Worm (Caenorhabditis elegans) whole organism, mixed stage, embryonic: ENCODE data around the gene mks-1.

Experiments
- ceh-43 ChIP-seq: fragments of 200-800 bp; sonication (Bioruptor generic); optimal IDR thresholded peaks from 2 replicates; lab custom pipeline; 2018; ENCODE audit warnings: mild to moderate bottlenecking, missing genetic modification characterization, moderate library complexity, missing compliant biosample characterization
- elt-3 ChIP-seq: fragments of 150-350 bp; optimal IDR thresholded peaks from 2 replicates; lab custom pipeline; 2014; ENCODE audit warnings: missing biosample characterization, missing genetic modification characterization
- lin-13 ChIP-seq: fragments of 150-350 bp; optimal IDR thresholded peaks from 2 replicates; lab custom pipeline; 2014; ENCODE audit warnings: missing biosample characterization, missing genetic modification characterization
- mep-1 ChIP-seq: fragments of 150-350 bp; optimal IDR thresholded peaks from 2 replicates; lab custom pipeline; 2017; ENCODE audit warnings: missing biosample characterization, missing genetic modification reagents, missing genetic modification characterization, inconsistent platforms
- mls-2 ChIP-seq: sonication (generic microtip); optimal IDR thresholded peaks from 2 replicates; lab custom pipeline; 2016; ENCODE audit warnings: mild to moderate bottlenecking, missing genetic modification characterization, moderate library complexity, missing compliant biosample characterization
- pha-4 ChIP-seq: fragments of 150-350 bp; optimal IDR thresholded peaks from 2 replicates; lab custom pipeline; 2018; ENCODE audit warnings: missing biosample characterization, missing genetic modification reagents, missing genetic modification characterization
- unc-39 ChIP-seq: fragments of 150-350 bp; optimal IDR thresholded peaks from 2 replicates; lab custom pipeline; 2014; ENCODE audit warnings: missing biosample characterization, missing genetic modification characterization

DNA sequence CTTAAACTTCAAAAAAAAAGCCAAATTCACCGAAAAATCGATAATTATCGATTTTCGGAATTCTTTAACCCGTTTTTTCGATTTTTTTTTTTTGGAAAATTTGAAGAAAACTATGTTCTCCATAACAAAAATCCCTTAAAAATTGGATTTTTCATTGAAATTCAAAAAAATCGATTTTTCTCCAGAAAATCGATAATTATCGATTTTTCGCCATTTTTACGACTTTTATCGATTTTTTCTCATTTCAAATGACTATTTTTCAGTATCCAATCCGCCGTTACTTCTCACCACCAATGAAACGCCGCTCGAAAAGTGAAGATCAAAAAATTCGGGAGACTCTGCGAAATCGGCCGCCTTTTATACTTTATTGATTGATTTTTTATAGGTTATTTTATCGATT, 54.8 kb downstream of the mks-1 start:
- TF ChIP-seq elt-3 (tag; lab: Kevin White, UChicago): no peak
- TF ChIP-seq pha-4: no peak
- no peak for TF ChIP-seq unc-39 (tag; lab: Kevin White, UChicago)
- TF ChIP-seq lin-13 (tag; lab: Kevin White, UChicago): no peak
- no peak for TF ChIP-seq mep-1 (tag; lab: Kevin White, UChicago)
- no peak for TF ChIP-seq mls-2 (tag; lab: Kevin White, UChicago)
- TF ChIP-seq ceh-43: no peak
